Fruit fly (Drosophila melanogaster): ENCODE data around the gene mts.

mts gene

dm6 chr2L:7779785-7780184 is 47.7 kb upstream of the mts start, which contains the start of gene Uro:
Gene Uro, plus strand, starts transcription at chr2L:7780085.
- TF ChIP-seq Dif (GFP tag; optimal IDR thresholded peaks at IDR 0.05; ENCODE audit: partially characterized antibody) = no peak
- no peak for TF ChIP-seq Abd-B (GFP tag; optimal IDR thresholded peaks at IDR 0.05)
- TF ChIP-seq HLH106 (tag; optimal IDR thresholded peaks at IDR 0.05) = no peak
- no peak for TF ChIP-seq dsf (GFP tag; optimal IDR thresholded peaks at IDR 0.05; ENCODE audit: borderline replicate concordance)

- no peak for TF ChIP-seq Hr83 (GFP tag; optimal IDR thresholded peaks at IDR 0.05; ENCODE audit: poor library complexity, severe bottlenecking)
- no peak for TF ChIP-seq CG9705 (GFP tag; optimal IDR thresholded peaks at IDR 0.05)
- no peak for TF ChIP-seq Jra (GFP tag; optimal IDR thresholded peaks at IDR 0.05)
- no peak for TF ChIP-seq Vsx2 (GFP tag; optimal IDR thresholded peaks at IDR 0.05; ENCODE audit: partially characterized antibody)
- TF ChIP-seq N (GFP tag; optimal IDR thresholded peaks at IDR 0.05) = no peak
- no peak for TF ChIP-seq sage (GFP tag; optimal IDR thresholded peaks at IDR 0.05)
- TF ChIP-seq HLH106 (tag; optimal IDR thresholded peaks at IDR 0.05) = no peak
These were observed 46.3 kb upstream of the mts start, which contains the start of gene CG7164 for dm6 chr2L:7781165-7781564. Gene CG7164, plus strand, starts transcription at chr2L:7781465.

dm6 chr2L:7782788-7783401 is 44.6 kb upstream of the mts start, which contains the start of gene Brd7-9:
Gene Brd7-9, plus strand, starts transcription at chr2L:7782865.
- no peak for TF ChIP-seq usp (GFP tag; optimal IDR thresholded peaks at IDR 0.05)
- no peak for TF ChIP-seq Dfd (GFP tag; optimal IDR thresholded peaks at IDR 0.05)
- TF ChIP-seq Abd-B (GFP tag; optimal IDR thresholded peaks at IDR 0.05) = no peak
- TF ChIP-seq GATAd (GFP tag; optimal IDR thresholded peaks at IDR 0.05) = no peak
- peak; percentile 24 for TF ChIP-seq sv (GFP tag; optimal IDR thresholded peaks at IDR 0.05)
- no peak for TF ChIP-seq Sp1 (GFP tag; optimal IDR thresholded peaks at IDR 0.05)
- TF ChIP-seq OdsH (GFP tag; optimal IDR thresholded peaks at IDR 0.05) = peak; percentile 58
- no peak for TF ChIP-seq Myc (optimal IDR thresholded peaks at IDR 0.05)
- TF ChIP-seq h (GFP tag; optimal IDR thresholded peaks at IDR 0.05) = peak; percentile 68
- TF ChIP-seq br (GFP tag; optimal IDR thresholded peaks at IDR 0.05) = peak; percentile 52
- TF ChIP-seq brk (GFP tag; optimal IDR thresholded peaks at IDR 0.05) = no peak
- TF ChIP-seq psq (GFP tag; optimal IDR thresholded peaks at IDR 0.05) = peak; percentile 49
- peak; percentile 56 for TF ChIP-seq sage (GFP tag; optimal IDR thresholded peaks at IDR 0.05)
- no peak for TF ChIP-seq jim (GFP tag; optimal IDR thresholded peaks at IDR 0.05)
- TF ChIP-seq CG32264 (GFP tag; optimal IDR thresholded peaks at IDR 0.05) = no peak
- no peak for TF ChIP-seq Hnf4 (GFP tag; optimal IDR thresholded peaks at IDR 0.05)
- no peak for TF ChIP-seq woc (GFP tag; optimal IDR thresholded peaks at IDR 0.05)
- peak; percentile 66 for TF ChIP-seq rgr (GFP tag; optimal IDR thresholded peaks at IDR 0.05)
- no peak for TF ChIP-seq lola (GFP tag; optimal IDR thresholded peaks at IDR 0.05)
- TF ChIP-seq Dif (GFP tag; optimal IDR thresholded peaks at IDR 0.05; ENCODE audit: partially characterized antibody) = no peak
- TF ChIP-seq ey (GFP tag; optimal IDR thresholded peaks at IDR 0.05) = peak; percentile 56
- peak; percentile 6 for TF ChIP-seq Jra (GFP tag; optimal IDR thresholded peaks at IDR 0.05)
- TF ChIP-seq Hr78 (GFP tag; optimal IDR thresholded peaks at IDR 0.05) = no peak
- TF ChIP-seq Hr83 (GFP tag; optimal IDR thresholded peaks at IDR 0.05; ENCODE audit: poor library complexity, severe bottlenecking) = peak; percentile 61
- no peak for TF ChIP-seq N (GFP tag; optimal IDR thresholded peaks at IDR 0.05)
- TF ChIP-seq Vsx2 (GFP tag; optimal IDR thresholded peaks at IDR 0.05; ENCODE audit: partially characterized antibody) = no peak
- no peak for TF ChIP-seq tai (GFP tag; optimal IDR thresholded peaks at IDR 0.05)
- TF ChIP-seq Rel (GFP tag; optimal IDR thresholded peaks at IDR 0.05) = peak; percentile 8
- TF ChIP-seq Rel (tag; optimal IDR thresholded peaks at IDR 0.05) = no peak
- TF ChIP-seq dsf (GFP tag; optimal IDR thresholded peaks at IDR 0.05; ENCODE audit: borderline replicate concordance) = no peak
- no peak for TF ChIP-seq dl (GFP tag; optimal IDR thresholded peaks at IDR 0.05; ENCODE audit: insufficient read depth in 1 of 2, partially characterized antibody in 2 of 2)
- peak in 1 of 2 experiments; percentile 74 for TF ChIP-seq foxo (GFP tag; optimal IDR thresholded peaks at IDR 0.05)
- no peak for TF ChIP-seq pan (optimal IDR thresholded peaks at IDR 0.05)
- TF ChIP-seq CG9705 (GFP tag; optimal IDR thresholded peaks at IDR 0.05) = no peak
- TF ChIP-seq CrebA (GFP tag; optimal IDR thresholded peaks at IDR 0.05; ENCODE audit: borderline replicate concordance) = no peak
- TF ChIP-seq fru (GFP tag; optimal IDR thresholded peaks at IDR 0.05) = peak; percentile 58
- TF ChIP-seq dmrt93B (GFP tag; optimal IDR thresholded peaks at IDR 0.05) = no peak
- TF ChIP-seq Mio (GFP tag; optimal IDR thresholded peaks at IDR 0.05) = no peak
- peak; percentile 57 for TF ChIP-seq HLH106 (tag; optimal IDR thresholded peaks at IDR 0.05)
